Fruit fly (Drosophila melanogaster) Kc167 (cell line): ENCODE data around the gene CG12715.

Experiments used
- Myc ChIP-seq: fragments of >200 bp; optimal IDR thresholded peaks from 2 replicates; lab custom pipeline; 2017; ENCODE audit warnings: missing external identifiers
- Sin3A ChIP-seq: fragments of >200 bp; optimal IDR thresholded peaks from 2 replicates; lab custom pipeline; 2018; ENCODE audit warnings: missing external identifiers
- h ChIP-seq: fragments of >200 bp; optimal IDR thresholded peaks from 3 replicates; lab custom pipeline; 2018; ENCODE audit warnings: missing external identifiers
- insv ChIP-seq: fragments of >200 bp; optimal IDR thresholded peaks from 3 replicates; lab custom pipeline; 2018; ENCODE audit warnings: missing external identifiers
- psq ChIP-seq: fragments of >200 bp; optimal IDR thresholded peaks from 2 replicates; lab custom pipeline; 2017; ENCODE audit warnings: missing external identifiers

DNA sequence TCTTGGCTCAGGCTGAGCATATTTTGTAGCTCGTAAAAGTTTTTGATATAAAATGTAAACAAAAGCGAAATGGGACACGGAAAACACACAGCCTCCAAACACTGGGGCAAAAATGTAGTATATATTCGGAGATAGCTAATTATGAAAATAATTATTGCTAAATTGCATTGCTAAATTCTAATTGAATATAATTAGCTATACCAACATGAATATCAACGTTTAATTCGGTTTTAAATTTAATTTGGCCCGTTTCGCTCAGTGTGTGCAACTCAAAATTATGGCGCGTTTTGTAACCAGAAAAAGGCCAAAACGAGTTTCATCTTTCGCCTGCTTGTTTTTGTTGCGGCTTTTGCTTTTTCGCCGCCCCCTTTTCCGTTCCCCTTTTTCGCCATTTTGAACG lies 31.4 kb downstream of the CG12715 start:
- TF ChIP-seq h (lab: Kevin White, UChicago), result no peak
- no peak for TF ChIP-seq Myc (lab: Kevin White, UChicago)
- TF ChIP-seq Sin3A, result no peak
- no peak for TF ChIP-seq psq (lab: Kevin White, UChicago)
- TF ChIP-seq insv (lab: Kevin White, UChicago), result no peak
